Worm (Caenorhabditis elegans) whole organism, L4 larva: ENCODE results near the gene C06E1.1.

Experiments used
- D1046.2 ChIP-seq: fragments of 200-800 bp; sonication (Bioruptor generic); IDR thresholded peaks from 2 replicates; pipeline ENCODE4 v1.3.6; 2022; ENCODE audit warnings: missing genetic modification characterization, missing compliant biosample characterization
- F26F4.8 ChIP-seq: fragments of 200-800 bp; sonication (Bioruptor generic); conservative IDR thresholded peaks from 2 replicates; pipeline ENCODE4 v1.3.6; 2022; ENCODE audit warnings: missing genetic modification characterization, missing compliant biosample characterization
- T26A8.4 ChIP-seq: fragments of 200-800 bp; sonication (Bioruptor generic); IDR thresholded peaks from 2 replicates; pipeline ENCODE4 v1.3.6; 2022; ENCODE audit warnings: missing genetic modification characterization, missing compliant biosample characterization
- Y105C5A.15 ChIP-seq: fragments of 200-800 bp; sonication (Bioruptor generic); IDR thresholded peaks from 2 replicates; pipeline ENCODE4 v1.3.6; 2022; ENCODE audit warnings: missing genetic modification characterization, missing compliant biosample characterization
- Y48G9A.11 ChIP-seq: fragments of 200-800 bp; sonication (Bioruptor generic); IDR thresholded peaks from 2 replicates; pipeline ENCODE4 v1.3.6; 2022; ENCODE audit warnings: missing genetic modification reagents, missing genetic modification characterization, missing compliant biosample characterization
- aly-2 ChIP-seq: sonication (generic microtip); optimal IDR thresholded peaks from 2 replicates; lab custom pipeline; 2018; ENCODE audit warnings: missing biosample characterization, missing genetic modification characterization
- ama-1 ChIP-seq: fragments of 150-350 bp; optimal IDR thresholded peaks from 2 replicates; lab custom pipeline; 2014; ENCODE audit warnings: inconsistent platforms, mixed read lengths
- attf-4 ChIP-seq: sonication (generic microtip); optimal IDR thresholded peaks from 3 replicates; lab custom pipeline; 2017; ENCODE audit warnings: missing biosample characterization, missing genetic modification characterization
- ceh-20 ChIP-seq: fragments of 200-800 bp; sonication (Bioruptor generic); IDR thresholded peaks from 2 replicates; pipeline ENCODE4 v1.3.6; 2022; ENCODE audit warnings: missing genetic modification reagents, missing genetic modification characterization, missing compliant biosample characterization
- ceh-28 ChIP-seq: fragments of 150-350 bp; optimal IDR thresholded peaks from 2 replicates; lab custom pipeline; 2014; ENCODE audit warnings: missing biosample characterization, missing genetic modification reagents, missing genetic modification characterization
- ces-1 ChIP-seq: fragments of 150-350 bp; sonication (generic microtip); optimal IDR thresholded peaks from 4 replicates; lab custom pipeline; 2014; ENCODE audit warnings: missing biosample characterization, missing genetic modification reagents, missing genetic modification characterization
- cey-2 ChIP-seq: sonication (generic microtip); optimal IDR thresholded peaks from 3 replicates; lab custom pipeline; 2017; ENCODE audit warnings: missing genetic modification characterization, mild to moderate bottlenecking, missing compliant biosample characterization, antibody characterized with exemption, borderline replicate concordance; ENCODE audit not compliant: insufficient read depth
- daf-12 ChIP-seq: fragments of 150-350 bp; optimal IDR thresholded peaks from 2 replicates; lab custom pipeline; 2014; ENCODE audit warnings: missing biosample characterization, missing genetic modification reagents, missing genetic modification characterization
- daf-16 ChIP-seq, 3 experiments: sonication (generic microtip); optimal IDR thresholded peaks; 2 replicates each; lab custom pipeline; 2016 to 2017; ENCODE audit warnings: missing genetic modification characterization in 3 of 3, missing genetic modification reagents in 3 of 3, mild to moderate bottlenecking in 2 of 3, missing compliant biosample characterization in 2 of 3, missing biosample characterization in 1 of 3, moderate library complexity in 1 of 3
- daf-8 ChIP-seq: fragments of 200-800 bp; sonication (Bioruptor generic); IDR thresholded peaks from 2 replicates; pipeline ENCODE4 v1.3.6; 2022; ENCODE audit warnings: missing genetic modification characterization, missing compliant biosample characterization
- dmd-8 ChIP-seq: fragments of 200-800 bp; sonication (Bioruptor generic); IDR thresholded peaks from 2 replicates; pipeline ENCODE4 v1.3.6; 2022; ENCODE audit warnings: missing genetic modification characterization, missing compliant biosample characterization
- dmd-9 ChIP-seq: fragments of 200-800 bp; sonication (Bioruptor generic); IDR thresholded peaks from 2 replicates; pipeline ENCODE4 v1.3.6; 2022; ENCODE audit warnings: missing genetic modification reagents, missing genetic modification characterization, missing compliant biosample characterization
- dpl-1 ChIP-seq: fragments of 150-350 bp; optimal IDR thresholded peaks from 2 replicates; lab custom pipeline; 2014; ENCODE audit warnings: missing biosample characterization, missing genetic modification reagents, missing genetic modification characterization
- dve-1 ChIP-seq: sonication (generic microtip); optimal IDR thresholded peaks from 2 replicates; lab custom pipeline; 2017; ENCODE audit warnings: antibody characterized with exemption, mild to moderate bottlenecking, missing genetic modification characterization, missing compliant biosample characterization; ENCODE audit not compliant: insufficient read depth
- egl-27 ChIP-seq: sonication (generic microtip); optimal IDR thresholded peaks from 3 replicates; lab custom pipeline; 2017; ENCODE audit warnings: missing biosample characterization, missing genetic modification reagents, missing genetic modification characterization
- egl-43 ChIP-seq: fragments of 200-800 bp; sonication (Bioruptor generic); IDR thresholded peaks from 2 replicates; pipeline ENCODE4 v1.3.6; 2022; ENCODE audit warnings: missing genetic modification reagents, missing genetic modification characterization, missing compliant biosample characterization
- fkh-10 ChIP-seq: fragments of 150-350 bp; optimal IDR thresholded peaks from 2 replicates; lab custom pipeline; 2014; ENCODE audit warnings: missing biosample characterization, missing genetic modification reagents, missing genetic modification characterization
- hif-1 ChIP-seq, 2 experiments: sonication (generic microtip); optimal IDR thresholded peaks; 2 replicates each; lab custom pipeline; 2016 to 2017; ENCODE audit warnings: missing compliant biosample characterization in 2 of 2, missing genetic modification characterization in 2 of 2, missing genetic modification reagents in 2 of 2, missing genotype in 2 of 2, mild to moderate bottlenecking in 1 of 2
- hmg-1.1 ChIP-seq: fragments of 200-800 bp; sonication (Bioruptor generic); IDR thresholded peaks from 2 replicates; pipeline ENCODE4 v1.3.6; 2022; ENCODE audit warnings: missing genetic modification reagents, missing genetic modification characterization, missing compliant biosample characterization
- jun-1 ChIP-seq: fragments of 150-350 bp; optimal IDR thresholded peaks from 2 replicates; lab custom pipeline; 2014; ENCODE audit warnings: missing biosample characterization, missing genetic modification reagents, missing genetic modification characterization
- lin-1 ChIP-seq: fragments of 200-800 bp; sonication (Bioruptor generic); IDR thresholded peaks from 2 replicates; pipeline ENCODE4 v1.3.6; 2022; ENCODE audit warnings: missing genetic modification reagents, missing genetic modification characterization, missing compliant biosample characterization
- lin-13 ChIP-seq: fragments of 150-350 bp; optimal IDR thresholded peaks from 2 replicates; lab custom pipeline; 2014; ENCODE audit warnings: missing biosample characterization, missing genetic modification reagents, missing genetic modification characterization
- lin-15B ChIP-seq: fragments of 150-350 bp; sonication (generic microtip); optimal IDR thresholded peaks from 3 replicates; lab custom pipeline; 2014; ENCODE audit warnings: missing biosample characterization, missing genetic modification characterization
- lin-38 ChIP-seq: fragments of 200-800 bp; sonication (Bioruptor generic); IDR thresholded peaks from 2 replicates; pipeline ENCODE4 v1.3.6; 2022; ENCODE audit warnings: missing genetic modification reagents, missing genetic modification characterization, missing compliant biosample characterization
- madf-9 ChIP-seq: fragments of 200-800 bp; sonication (Bioruptor generic); conservative IDR thresholded peaks from 2 replicates; pipeline ENCODE4 v1.3.6; 2022; ENCODE audit warnings: missing genetic modification reagents, missing genetic modification characterization, missing compliant biosample characterization
- mdl-1 ChIP-seq, 2 experiments: fragments of 150-350 bp in 1 of 2; sonication (generic microtip) in 1 of 2; optimal IDR thresholded peaks; 2 replicates each; lab custom pipeline; 2014 to 2017; ENCODE audit warnings: missing biosample characterization in 2 of 2, missing genetic modification characterization in 2 of 2
- mep-1 ChIP-seq: fragments of 150-350 bp; sonication (generic microtip); optimal IDR thresholded peaks from 3 replicates; lab custom pipeline; 2014; ENCODE audit warnings: missing biosample characterization, missing genetic modification characterization
- mxl-2 ChIP-seq: fragments of 200-800 bp; sonication (Bioruptor generic); conservative IDR thresholded peaks from 2 replicates; pipeline ENCODE4 v1.3.6; 2022; ENCODE audit warnings: missing genetic modification reagents, missing genetic modification characterization, missing compliant biosample characterization
- nhr-11 ChIP-seq: fragments of 150-350 bp; optimal IDR thresholded peaks from 2 replicates; lab custom pipeline; 2014; ENCODE audit warnings: missing biosample characterization, missing genetic modification characterization
- nhr-237 ChIP-seq: sonication (generic microtip); optimal IDR thresholded peaks from 2 replicates; lab custom pipeline; 2017; ENCODE audit warnings: missing biosample characterization, missing genetic modification characterization
- nhr-25 ChIP-seq: sonication (generic microtip); optimal IDR thresholded peaks from 2 replicates; lab custom pipeline; 2017; ENCODE audit warnings: missing genetic modification characterization, mild to moderate bottlenecking, missing compliant biosample characterization, antibody characterized with exemption, moderate library complexity, borderline replicate concordance; ENCODE audit not compliant: insufficient read depth
- nhr-42 ChIP-seq: fragments of 200-800 bp; sonication (Bioruptor generic); IDR thresholded peaks from 2 replicates; pipeline ENCODE4 v1.3.6; 2022; ENCODE audit warnings: missing genetic modification characterization, missing compliant biosample characterization
- nhr-48 ChIP-seq: sonication (generic microtip); optimal IDR thresholded peaks from 2 replicates; lab custom pipeline; 2016; ENCODE audit warnings: mild to moderate bottlenecking, missing genetic modification characterization, missing compliant biosample characterization
- nhr-77 ChIP-seq: fragments of 150-350 bp; optimal IDR thresholded peaks from 2 replicates; lab custom pipeline; 2014; ENCODE audit warnings: missing biosample characterization, missing genetic modification characterization
- php-3 ChIP-seq: fragments of 200-800 bp; sonication (Bioruptor generic); IDR thresholded peaks from 2 replicates; pipeline ENCODE4 v1.3.6; 2022; ENCODE audit warnings: missing genetic modification reagents, missing genetic modification characterization, missing compliant biosample characterization
- pqm-1 ChIP-seq: sonication (generic microtip); optimal IDR thresholded peaks from 2 replicates; lab custom pipeline; 2017; ENCODE audit warnings: missing biosample characterization, missing genetic modification characterization
- rbr-2 ChIP-seq: sonication (generic microtip); optimal IDR thresholded peaks from 2 replicates; lab custom pipeline; 2016; ENCODE audit warnings: missing genotype, missing genetic modification characterization, missing compliant biosample characterization
- set-16 ChIP-seq: fragments of 200-800 bp; sonication (Bioruptor generic); IDR thresholded peaks from 2 replicates; pipeline ENCODE4 v1.3.6; 2022; ENCODE audit warnings: missing genetic modification reagents, missing genetic modification characterization, missing compliant biosample characterization
- snpc-4 ChIP-seq: fragments of 150-350 bp; optimal IDR thresholded peaks from 2 replicates; lab custom pipeline; 2014; ENCODE audit warnings: missing biosample characterization, missing genetic modification characterization
- spr-3 ChIP-seq: fragments of 200-800 bp; sonication (Bioruptor generic); optimal IDR thresholded peaks from 2 replicates; lab custom pipeline; 2018; ENCODE audit warnings: mild to moderate bottlenecking, missing genetic modification characterization, missing compliant biosample characterization
- unc-39 ChIP-seq: sonication (generic microtip); optimal IDR thresholded peaks from 2 replicates; lab custom pipeline; 2017; ENCODE audit warnings: missing biosample characterization, missing genetic modification characterization
- unc-62 ChIP-seq, 3 experiments: fragments of 150-350 bp in 1 of 3; sonication (generic microtip); optimal IDR thresholded peaks in 2 of 3; peaks in 1 of 3; 1 replicate in 1 of 3; 2 replicates in 2 of 3; lab custom pipeline; 2014 to 2017; ENCODE audit warnings: missing biosample characterization in 3 of 3, missing genetic modification characterization in 3 of 3, missing genetic modification reagents in 3 of 3, missing genotype in 1 of 3
- vab-7 ChIP-seq: fragments of 200-800 bp; sonication (Bioruptor generic); IDR thresholded peaks from 2 replicates; pipeline ENCODE4 v1.3.6; 2022; ENCODE audit warnings: missing genetic modification reagents, missing genetic modification characterization, missing compliant biosample characterization
- zip-2 ChIP-seq: fragments of 150-350 bp; optimal IDR thresholded peaks from 2 replicates; lab custom pipeline; 2014; ENCODE audit warnings: missing biosample characterization, missing genetic modification characterization
- ztf-11 ChIP-seq: fragments of 150-350 bp; optimal IDR thresholded peaks from 2 replicates; lab custom pipeline; 2014; ENCODE audit warnings: missing biosample characterization, missing genetic modification characterization

C06E1.1 gene

ce11 chrIII:8653457-8653856 lies 47.8 kb downstream of the C06E1.1 start (continued):
- TF ChIP-seq snpc-4 (tag; lab: Kevin White, UChicago) (no peak), nhr-77 (no peak), ztf-11 (no peak), dve-1 (tag; lab: Kevin White, UChicago) (no peak), D1046.2 (GFP tag; lab: Robert Waterston, UW) (no peak), rbr-2 (tag; lab: Kevin White, UChicago) (no peak), dpl-1 (GFP tag; lab: Kevin White, UChicago) (no peak), fkh-10 (GFP tag; lab: Kevin White, UChicago) (no peak), ceh-20 (no peak), nhr-237 (tag; lab: Kevin White, UChicago) (no peak), mxl-2 (no peak), jun-1 (tag; lab: Kevin White, UChicago) (no peak), daf-8 (GFP tag; lab: Robert Waterston, UW) (no peak), Y48G9A.11 (GFP tag; lab: Robert Waterston, UW) (peak; percentile 41; the same call in 1 of the 2 replicates), nhr-42 (GFP tag; lab: Robert Waterston, UW) (no peak), lin-38 (peak; percentile 44), hif-1 (tag; optimal IDR thresholded peaks at IDR 0.05; lab: Kevin White, UChicago) (no peak), hmg-1.1 (GFP tag; lab: Robert Waterston, UW) (no peak), set-16 (GFP tag; lab: Robert Waterston, UW) (no peak), madf-9 (GFP tag; lab: Robert Waterston, UW) (no peak), F26F4.8 (GFP tag; lab: Robert Waterston, UW) (0 out of 2 replicates have a peak, but pooled peaks have one; percentile 36), dmd-8 (GFP tag; lab: Robert Waterston, UW) (0 out of 2 replicates have a peak, but pooled peaks have one; percentile 18), php-3 (GFP tag; lab: Robert Waterston, UW) (0 out of 2 replicates have a peak, but pooled peaks have one; percentile 8), lin-15B (tag; lab: Kevin White, UChicago) (no peak), vab-7 (GFP tag; lab: Robert Waterston, UW) (0 out of 2 replicates have a peak, but pooled peaks have one; percentile 51), T26A8.4 (GFP tag; lab: Robert Waterston, UW) (peak; percentile 35; the same call in 1 of the 2 replicates), ama-1 (peak; percentile 77), dmd-9 (GFP tag; lab: Robert Waterston, UW) (no peak), daf-16 (GFP tag; optimal IDR thresholded peaks at IDR 0.05; lab: Kevin White, UChicago) (no peak), daf-16 (tag; optimal IDR thresholded peaks at IDR 0.05; lab: Kevin White, UChicago) (no peak), unc-62 (GFP tag; optimal IDR thresholded peaks at IDR 0.05 in 1 of 2; lab: Kevin White, UChicago) (no peak), unc-62 (tag; optimal IDR thresholded peaks at IDR 0.05; lab: Kevin White, UChicago) (no peak)

ce11 chrIII:8653875-8654386 lies 48.3 kb downstream of the C06E1.1 start, which contains the start of gene F22B7.9:
Gene F22B7.9 (minus strand): TSS chrIII:8653925.
- TF ChIP-seq nhr-11: no peak
- no peak for TF ChIP-seq Y105C5A.15
- no peak for TF ChIP-seq aly-2 (tag; lab: Kevin White, UChicago)
- no peak for TF ChIP-seq ces-1 (GFP tag; lab: Kevin White, UChicago)
- TF ChIP-seq nhr-25 (tag; lab: Kevin White, UChicago): no peak
- TF ChIP-seq mxl-2: no peak
- TF ChIP-seq pqm-1 (tag; lab: Kevin White, UChicago): no peak
- no peak for TF ChIP-seq egl-43 (GFP tag; lab: Robert Waterston, UW)
- no peak for TF ChIP-seq lin-38
- no peak for TF ChIP-seq daf-12 (tag; lab: Kevin White, UChicago)
- TF ChIP-seq ceh-28 (tag; lab: Kevin White, UChicago): no peak
- TF ChIP-seq mdl-1 (tag; optimal IDR thresholded peaks at IDR 0.05; lab: Kevin White, UChicago): peak in 1 of 2 experiments; percentile 39
- TF ChIP-seq lin-1 (GFP tag; lab: Robert Waterston, UW): no peak
- no peak for TF ChIP-seq ztf-11
- no peak for TF ChIP-seq lin-13 (GFP tag; lab: Kevin White, UChicago)
- TF ChIP-seq unc-39: no peak
- TF ChIP-seq spr-3 (GFP tag; lab: Kevin White, UChicago): no peak
- no peak for TF ChIP-seq egl-27
- no peak for TF ChIP-seq cey-2 (tag; lab: Kevin White, UChicago)
- no peak for TF ChIP-seq attf-4 (tag; lab: Kevin White, UChicago)
- no peak for TF ChIP-seq mep-1 (tag; lab: Kevin White, UChicago)
- TF ChIP-seq zip-2 (tag; lab: Kevin White, UChicago): no peak
- no peak for TF ChIP-seq snpc-4 (tag; lab: Kevin White, UChicago)
- peak; percentile 6 for TF ChIP-seq nhr-48 (tag; lab: Kevin White, UChicago)
